Worm (Caenorhabditis elegans) whole organism, late embryonic: Measurements from ENCODE around the gene xtr-2.

ENCODE experiments used
- elt-4 ChIP-seq: sonication (generic microtip); optimal IDR thresholded peaks from 2 replicates; lab custom pipeline; 2016; ENCODE audit warnings: missing genetic modification characterization, missing compliant biosample characterization
- hlh-30 ChIP-seq: sonication (generic microtip); optimal IDR thresholded peaks from 2 replicates; lab custom pipeline; 2017; ENCODE audit warnings: antibody characterized with exemption, missing genetic modification characterization, missing compliant biosample characterization; ENCODE audit not compliant: insufficient read depth
- madf-2 ChIP-seq: sonication (generic microtip); optimal IDR thresholded peaks from 2 replicates; lab custom pipeline; 2017; ENCODE audit warnings: missing genetic modification characterization, missing compliant biosample characterization
- nfya-1 ChIP-seq: sonication (generic microtip); optimal IDR thresholded peaks from 2 replicates; lab custom pipeline; 2017; ENCODE audit warnings: missing genetic modification characterization, mild to moderate bottlenecking, missing compliant biosample characterization, antibody characterized with exemption, moderate library complexity

DNA sequence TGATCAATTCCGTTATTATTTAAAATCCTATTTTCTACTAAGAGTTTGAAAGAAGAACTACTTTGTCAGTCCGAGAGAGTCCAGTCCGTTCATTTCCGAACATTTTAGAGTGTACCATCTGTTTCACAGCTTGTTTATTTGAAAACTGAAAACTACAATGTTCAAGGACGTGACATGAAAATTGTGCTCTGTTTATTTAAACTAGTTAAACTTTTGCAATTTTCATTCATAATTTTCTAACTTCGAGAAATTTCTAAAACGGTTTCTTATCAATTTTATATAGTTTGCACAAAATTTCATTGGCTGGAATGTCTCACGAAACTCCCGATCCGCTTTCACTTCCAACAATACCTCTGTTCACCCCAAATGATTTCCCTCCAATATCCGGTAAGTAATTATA, 34.9 kb upstream of the xtr-2 start, which contains the start of gene C04B4.1:
- no peak for TF ChIP-seq madf-2
- TF ChIP-seq elt-4 (tag; lab: Kevin White, UChicago) = no peak
- no peak for TF ChIP-seq nfya-1
- TF ChIP-seq hlh-30 (tag; lab: Kevin White, UChicago) = no peak
